Worm (Caenorhabditis elegans) whole organism, late embryonic: Measurements from ENCODE around the gene srxa-11.

ENCODE experiments used
- C08G9.2 ChIP-seq: sonication (generic microtip); optimal IDR thresholded peaks from 2 replicates; lab custom pipeline; 2016; ENCODE audit warnings: mild to moderate bottlenecking, missing genetic modification characterization, moderate library complexity, missing compliant biosample characterization
- C38D4.7 ChIP-seq: fragments of 200-800 bp; sonication (Bioruptor generic); optimal IDR thresholded peaks from 2 replicates; lab custom pipeline; 2018; ENCODE audit warnings: mild to moderate bottlenecking, missing genetic modification characterization, moderate library complexity, missing compliant biosample characterization
- K09A11.1 ChIP-seq: sonication (generic microtip); optimal IDR thresholded peaks from 2 replicates; lab custom pipeline; 2017; ENCODE audit warnings: antibody characterized with exemption, mild to moderate bottlenecking, missing genetic modification characterization, missing compliant biosample characterization; ENCODE audit not compliant: insufficient read depth
- ahr-1 ChIP-seq: sonication (generic microtip); optimal IDR thresholded peaks from 2 replicates; lab custom pipeline; 2016; ENCODE audit warnings: missing genetic modification characterization, missing compliant biosample characterization
- ama-1 ChIP-seq: fragments of 150-350 bp; optimal IDR thresholded peaks from 2 replicates; lab custom pipeline; 2014
- ceh-14 ChIP-seq: sonication (generic microtip); optimal IDR thresholded peaks from 2 replicates; lab custom pipeline; 2016; ENCODE audit warnings: missing genotype, missing genetic modification characterization, missing compliant biosample characterization
- ceh-18 ChIP-seq: sonication (generic microtip); optimal IDR thresholded peaks from 2 replicates; lab custom pipeline; 2016; ENCODE audit warnings: missing genetic modification characterization, missing compliant biosample characterization
- ceh-19 ChIP-seq: fragments of 200-800 bp; sonication (Bioruptor generic); optimal IDR thresholded peaks from 2 replicates; lab custom pipeline; 2018; ENCODE audit warnings: mild to moderate bottlenecking, missing genetic modification characterization, missing compliant biosample characterization
- ceh-2 ChIP-seq: sonication (generic microtip); optimal IDR thresholded peaks from 2 replicates; lab custom pipeline; 2016; ENCODE audit warnings: missing genotype, missing genetic modification characterization, missing compliant biosample characterization
- ceh-22 ChIP-seq: sonication (generic microtip); optimal IDR thresholded peaks from 2 replicates; lab custom pipeline; 2017; ENCODE audit warnings: missing biosample characterization, missing genetic modification characterization
- ceh-31 ChIP-seq: sonication (generic microtip); optimal IDR thresholded peaks from 2 replicates; lab custom pipeline; 2016; ENCODE audit warnings: missing genetic modification characterization, missing compliant biosample characterization
- ceh-34 ChIP-seq: sonication (generic microtip); optimal IDR thresholded peaks from 2 replicates; lab custom pipeline; 2016; ENCODE audit warnings: mild to moderate bottlenecking, missing genetic modification characterization, missing compliant biosample characterization
- ceh-9 ChIP-seq: sonication (generic microtip); optimal IDR thresholded peaks from 2 replicates; lab custom pipeline; 2016; ENCODE audit warnings: mild to moderate bottlenecking, missing genetic modification characterization, inconsistent platforms, missing compliant biosample characterization
- che-1 ChIP-seq: sonication (generic microtip); optimal IDR thresholded peaks from 2 replicates; lab custom pipeline; 2016; ENCODE audit warnings: mild to moderate bottlenecking, missing genetic modification characterization, missing compliant biosample characterization
- dve-1 ChIP-seq: sonication (generic microtip); optimal IDR thresholded peaks from 2 replicates; lab custom pipeline; 2017; ENCODE audit warnings: antibody characterized with exemption, mild to moderate bottlenecking, missing genetic modification characterization, missing compliant biosample characterization
- elt-4 ChIP-seq: sonication (generic microtip); optimal IDR thresholded peaks from 2 replicates; lab custom pipeline; 2016; ENCODE audit warnings: missing genetic modification characterization, missing compliant biosample characterization
- ets-4 ChIP-seq: sonication (generic microtip); optimal IDR thresholded peaks from 2 replicates; lab custom pipeline; 2016; ENCODE audit warnings: missing genetic modification characterization, missing compliant biosample characterization
- eyg-1 ChIP-seq: sonication (generic microtip); optimal IDR thresholded peaks from 2 replicates; lab custom pipeline; 2016; ENCODE audit warnings: missing genotype, missing genetic modification characterization, missing compliant biosample characterization
- fax-1 ChIP-seq: sonication (generic microtip); optimal IDR thresholded peaks from 2 replicates; lab custom pipeline; 2016; ENCODE audit warnings: missing genotype, missing genetic modification characterization, missing compliant biosample characterization
- fkh-6 ChIP-seq: sonication (generic microtip); optimal IDR thresholded peaks from 2 replicates; lab custom pipeline; 2016; ENCODE audit warnings: missing genetic modification characterization, missing compliant biosample characterization
- gmeb-2 ChIP-seq: sonication (generic microtip); optimal IDR thresholded peaks from 2 replicates; lab custom pipeline; 2016; ENCODE audit warnings: missing genetic modification characterization, inconsistent platforms, missing compliant biosample characterization
- hlh-13 ChIP-seq: fragments of 200-800 bp; sonication (Bioruptor generic); optimal IDR thresholded peaks from 2 replicates; lab custom pipeline; 2018; ENCODE audit warnings: mild to moderate bottlenecking, missing genetic modification characterization, missing compliant biosample characterization
- hlh-15 ChIP-seq: sonication (generic microtip); optimal IDR thresholded peaks from 2 replicates; lab custom pipeline; 2016; ENCODE audit warnings: missing genetic modification characterization, missing compliant biosample characterization
- hlh-6 ChIP-seq: sonication (generic microtip); optimal IDR thresholded peaks from 2 replicates; lab custom pipeline; 2016; ENCODE audit warnings: missing genotype, missing genetic modification characterization, missing compliant biosample characterization
- hlh-8 ChIP-seq: sonication (generic microtip); optimal IDR thresholded peaks from 2 replicates; lab custom pipeline; 2016; ENCODE audit warnings: missing genotype, missing genetic modification characterization, missing compliant biosample characterization
- lin-11 ChIP-seq: fragments of 200-800 bp; sonication (Bioruptor generic); optimal IDR thresholded peaks from 2 replicates; lab custom pipeline; 2018; ENCODE audit warnings: mild to moderate bottlenecking, missing genetic modification characterization, missing compliant biosample characterization
- madf-2 ChIP-seq: sonication (generic microtip); optimal IDR thresholded peaks from 2 replicates; lab custom pipeline; 2017; ENCODE audit warnings: missing genetic modification characterization, missing compliant biosample characterization
- mec-3 ChIP-seq: sonication (generic microtip); optimal IDR thresholded peaks from 2 replicates; lab custom pipeline; 2016; ENCODE audit warnings: borderline replicate concordance, missing genetic modification characterization, missing compliant biosample characterization
- npax-4 ChIP-seq: sonication (generic microtip); optimal IDR thresholded peaks from 2 replicates; lab custom pipeline; 2016; ENCODE audit warnings: missing genetic modification characterization, missing compliant biosample characterization
- pag-3 ChIP-seq: sonication (generic microtip); optimal IDR thresholded peaks from 2 replicates; lab custom pipeline; 2016; ENCODE audit warnings: missing compliant biosample characterization, missing genetic modification characterization, borderline replicate concordance
- pat-9 ChIP-seq: fragments of 200-800 bp; sonication (Bioruptor generic); optimal IDR thresholded peaks from 2 replicates; lab custom pipeline; 2018; ENCODE audit warnings: mild to moderate bottlenecking, missing genetic modification characterization, moderate library complexity, missing compliant biosample characterization
- pha-4 ChIP-seq: fragments of 150-350 bp; optimal IDR thresholded peaks from 2 replicates; lab custom pipeline; 2018; ENCODE audit warnings: missing biosample characterization, missing genetic modification reagents, missing genetic modification characterization
- pqm-1 ChIP-seq: sonication (generic microtip); optimal IDR thresholded peaks from 2 replicates; lab custom pipeline; 2016; ENCODE audit warnings: missing genetic modification characterization, missing compliant biosample characterization
- ref-2 ChIP-seq: sonication (generic microtip); optimal IDR thresholded peaks from 2 replicates; lab custom pipeline; 2016; ENCODE audit warnings: missing genetic modification characterization, missing compliant biosample characterization
- rnt-1 ChIP-seq: sonication (generic microtip); optimal IDR thresholded peaks from 2 replicates; lab custom pipeline; 2016; ENCODE audit warnings: missing genetic modification characterization, missing compliant biosample characterization
- sox-2 ChIP-seq: fragments of 200-800 bp; sonication (Bioruptor generic); IDR thresholded peaks from 2 replicates; pipeline ENCODE4 v1.3.6; 2022; ENCODE audit warnings: missing genetic modification reagents, missing genetic modification characterization, missing compliant biosample characterization
- sox-4 ChIP-seq: sonication (generic microtip); optimal IDR thresholded peaks from 2 replicates; lab custom pipeline; 2017; ENCODE audit warnings: mild to moderate bottlenecking, missing genetic modification characterization, inconsistent platforms, missing compliant biosample characterization
- syd-9 ChIP-seq: sonication (generic microtip); optimal IDR thresholded peaks from 2 replicates; lab custom pipeline; 2016; ENCODE audit warnings: mild to moderate bottlenecking, missing genetic modification characterization, moderate library complexity, missing compliant biosample characterization
- tbx-7 ChIP-seq: sonication (generic microtip); optimal IDR thresholded peaks from 2 replicates; lab custom pipeline; 2016; ENCODE audit warnings: missing genotype, missing genetic modification characterization, missing compliant biosample characterization
- unc-86 ChIP-seq: sonication (generic microtip); optimal IDR thresholded peaks from 2 replicates; lab custom pipeline; 2016; ENCODE audit warnings: missing genetic modification characterization, missing compliant biosample characterization
- zip-5 ChIP-seq: sonication (generic microtip); optimal IDR thresholded peaks from 2 replicates; lab custom pipeline; 2016; ENCODE audit warnings: missing genetic modification characterization, missing compliant biosample characterization

Gene srxa-11

DNA sequence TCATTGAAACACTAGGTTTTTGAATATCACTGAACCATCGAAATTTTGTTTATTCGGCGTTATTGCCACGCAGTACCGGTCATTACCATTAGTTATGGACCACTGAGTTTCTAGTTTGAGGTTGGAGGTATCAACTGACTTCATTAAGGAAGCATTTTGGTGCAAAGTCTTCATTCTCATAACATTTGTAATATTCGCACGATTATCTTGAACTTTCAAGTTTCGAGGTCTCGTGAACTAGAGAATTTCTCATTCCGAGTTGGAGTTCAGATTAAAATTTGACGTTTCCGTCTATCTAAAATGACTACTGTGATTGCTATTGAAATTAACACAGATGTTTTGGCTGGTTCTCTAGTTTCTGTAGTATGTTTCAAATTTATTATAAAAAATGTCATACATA is 3.2 kb upstream of the srxa-11 start, which contains the start of gene srx-42:
srx-42 (plus strand) TSS at position 301 of the 400 bp plus-strand sequence.
- TF ChIP-seq K09A11.1: no peak
- TF ChIP-seq ceh-18 (tag; lab: Kevin White, UChicago): no peak
- no peak for TF ChIP-seq rnt-1
- no peak for TF ChIP-seq sox-4 (tag; lab: Kevin White, UChicago)
- no peak for TF ChIP-seq ceh-9
- no peak for TF ChIP-seq pqm-1 (tag; lab: Kevin White, UChicago)
- TF ChIP-seq npax-4: no peak
- no peak for TF ChIP-seq zip-5
- TF ChIP-seq ceh-19: no peak
- TF ChIP-seq gmeb-2 (tag; lab: Kevin White, UChicago): no peak
- no peak for TF ChIP-seq hlh-13
- TF ChIP-seq ceh-31 (tag; lab: Kevin White, UChicago): no peak
- TF ChIP-seq syd-9 (tag; lab: Kevin White, UChicago): no peak
- no peak for TF ChIP-seq pha-4
- TF ChIP-seq C08G9.2 (tag; lab: Kevin White, UChicago): no peak
- no peak for TF ChIP-seq elt-4 (tag; lab: Kevin White, UChicago)
- no peak for TF ChIP-seq che-1
- TF ChIP-seq ama-1 (lab: Kevin White, UChicago): no peak
- no peak for TF ChIP-seq hlh-6 (tag; lab: Kevin White, UChicago)
- no peak for TF ChIP-seq ceh-2 (tag; lab: Kevin White, UChicago)

DNA sequence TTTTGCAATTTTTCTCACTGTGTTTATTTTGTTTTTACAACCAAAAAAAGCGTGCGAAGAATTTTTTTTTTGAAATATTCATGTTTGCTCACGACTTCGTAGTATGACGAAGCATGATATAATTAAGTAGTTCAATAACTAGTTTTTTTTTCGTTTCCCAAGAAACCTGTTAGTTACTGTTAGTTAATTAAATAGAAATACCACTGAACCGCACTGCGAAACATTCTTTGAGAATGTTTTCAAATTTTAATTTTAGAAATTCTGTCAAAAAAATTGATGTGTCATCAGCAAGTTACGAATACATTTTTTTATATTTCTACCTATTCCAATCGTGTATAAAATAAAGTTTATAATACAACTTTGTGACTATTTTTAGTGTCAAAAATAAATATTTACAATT is 2.4 kb downstream of the srxa-11 start, which contains the start of gene srxa-12:
srxa-12 (plus strand) TSS at position 301 of the 400 bp plus-strand sequence.
- TF ChIP-seq sox-2 (no peak), zip-5 (no peak), hlh-6 (tag; lab: Kevin White, UChicago) (no peak), dve-1 (tag; lab: Kevin White, UChicago) (no peak), eyg-1 (tag; lab: Kevin White, UChicago) (no peak), ahr-1 (tag; lab: Kevin White, UChicago) (no peak), madf-2 (tag; lab: Kevin White, UChicago) (no peak), ceh-2 (tag; lab: Kevin White, UChicago) (no peak), ceh-34 (no peak), hlh-15 (tag; lab: Kevin White, UChicago) (no peak), ref-2 (tag; lab: Kevin White, UChicago) (no peak), syd-9 (tag; lab: Kevin White, UChicago) (no peak), C08G9.2 (tag; lab: Kevin White, UChicago) (no peak), pha-4 (no peak)

DNA sequence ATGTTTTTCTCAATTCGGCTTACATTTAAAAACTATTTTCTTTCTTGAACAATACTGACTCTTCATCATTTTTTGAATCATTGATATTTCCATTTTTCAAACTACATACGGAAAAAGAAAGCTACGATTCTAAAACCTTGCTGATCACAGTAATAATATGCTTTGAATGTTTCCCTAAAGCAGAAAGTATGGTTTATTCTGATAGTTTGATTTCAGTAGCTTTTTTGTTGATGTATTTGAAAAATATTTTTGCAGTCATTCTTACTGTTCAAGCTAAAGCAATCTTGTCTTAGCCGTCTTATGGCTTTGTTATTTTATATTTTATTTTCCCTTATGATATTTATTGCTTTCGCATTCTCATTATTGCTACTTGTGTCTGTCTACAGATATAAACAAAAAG is 5.6 kb downstream of the srxa-11 start, which contains the start of gene srxa-13:
srxa-13 (plus strand) TSS at position 301 of the 400 bp plus-strand sequence.
- TF ChIP-seq hlh-8 (tag; lab: Kevin White, UChicago) (no peak), dve-1 (tag; lab: Kevin White, UChicago) (no peak), ceh-18 (tag; lab: Kevin White, UChicago) (no peak), fax-1 (tag; lab: Kevin White, UChicago) (no peak), ceh-2 (tag; lab: Kevin White, UChicago) (no peak), C38D4.7 (GFP tag; lab: Kevin White, UChicago) (no peak), C08G9.2 (tag; lab: Kevin White, UChicago) (no peak), fkh-6 (tag; lab: Kevin White, UChicago) (no peak), lin-11 (no peak), ceh-22 (no peak), tbx-7 (tag; lab: Kevin White, UChicago) (no peak), rnt-1 (no peak), gmeb-2 (tag; lab: Kevin White, UChicago) (no peak), mec-3 (tag; lab: Kevin White, UChicago) (no peak), sox-2 (no peak), elt-4 (tag; lab: Kevin White, UChicago) (no peak)

DNA sequence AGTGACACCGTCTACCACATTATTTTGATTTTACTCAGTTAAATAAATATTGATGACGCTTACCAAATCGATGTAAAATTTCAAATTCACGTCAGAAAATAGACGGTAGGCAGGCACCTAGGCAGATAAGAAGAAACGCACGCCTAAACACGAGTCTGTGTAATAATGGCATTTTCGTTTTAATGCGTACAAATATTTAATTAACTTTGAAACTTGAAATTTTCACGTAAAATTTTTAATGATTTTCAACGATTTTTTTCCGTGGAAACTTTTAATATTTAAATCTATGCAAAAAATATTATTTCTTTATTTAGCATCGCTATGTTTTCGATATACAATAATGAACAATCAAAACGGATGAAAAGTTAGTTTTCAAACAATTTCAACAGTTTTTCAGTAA is 7.3 kb downstream of the srxa-11 start, which contains the start of gene C06B3.16:
C06B3.16 (plus strand) TSS at position 301 of the 400 bp plus-strand sequence.
- TF ChIP-seq unc-86 (tag; lab: Kevin White, UChicago) (no peak), ceh-19 (no peak), ceh-14 (tag; lab: Kevin White, UChicago) (no peak), eyg-1 (tag; lab: Kevin White, UChicago) (no peak), ets-4 (tag; lab: Kevin White, UChicago) (no peak), pag-3 (tag; lab: Kevin White, UChicago) (no peak), pat-9 (no peak)
